Worm (Caenorhabditis elegans) whole organism, L1 larva: ENCODE measurements around the gene srab-14.

Experiments
- aha-1 ChIP-seq: fragments of 150-350 bp; optimal IDR thresholded peaks from 2 replicates; lab custom pipeline; 2014; ENCODE audit warnings: missing biosample characterization, missing genetic modification characterization
- ceh-90 ChIP-seq: sonication (generic microtip); optimal IDR thresholded peaks from 2 replicates; lab custom pipeline; 2016; ENCODE audit warnings: missing genetic modification characterization, missing compliant biosample characterization
- fkh-4 ChIP-seq: sonication (generic microtip); optimal IDR thresholded peaks from 2 replicates; lab custom pipeline; 2016; ENCODE audit warnings: missing compliant biosample characterization, missing genetic modification characterization, borderline replicate concordance
- fos-1 ChIP-seq: fragments of 150-350 bp; optimal IDR thresholded peaks from 2 replicates; lab custom pipeline; 2014; ENCODE audit warnings: missing biosample characterization, missing genetic modification characterization
- isw-1 ChIP-seq: fragments of 200-800 bp; sonication (Bioruptor generic); IDR thresholded peaks from 2 replicates; pipeline ENCODE4 v1.3.6; 2022; ENCODE audit warnings: missing genetic modification characterization, missing compliant biosample characterization
- nhr-20 ChIP-seq: sonication (generic microtip); optimal IDR thresholded peaks from 2 replicates; lab custom pipeline; 2016; ENCODE audit warnings: mild to moderate bottlenecking, missing genetic modification characterization, missing compliant biosample characterization
- nhr-84 ChIP-seq: sonication (generic microtip); optimal IDR thresholded peaks from 2 replicates; lab custom pipeline; 2017; ENCODE audit warnings: missing biosample characterization, missing genetic modification characterization
- snpc-4 ChIP-seq: fragments of 150-350 bp; optimal IDR thresholded peaks from 2 replicates; lab custom pipeline; 2014; ENCODE audit warnings: missing biosample characterization, missing genetic modification characterization
- sup-37 ChIP-seq: fragments of 200-800 bp; sonication (Bioruptor generic); optimal IDR thresholded peaks from 2 replicates; lab custom pipeline; 2018; ENCODE audit warnings: mild to moderate bottlenecking, missing genetic modification characterization, missing compliant biosample characterization

The srab-14 gene

ce11 chrII:7456184-7456583 lies 43.1 kb downstream of the srab-14 start, which contains the start of gene D1022.3:
Gene D1022.3, minus strand, starts transcription at chrII:7456284.
- TF ChIP-seq aha-1 (tag; lab: Kevin White, UChicago) (no peak), snpc-4 (tag; lab: Kevin White, UChicago) (no peak), nhr-84 (tag; lab: Kevin White, UChicago) (no peak), sup-37 (GFP tag; lab: Kevin White, UChicago) (no peak), fkh-4 (tag; lab: Kevin White, UChicago) (no peak), nhr-20 (tag; lab: Kevin White, UChicago) (no peak), isw-1 (GFP tag; lab: Robert Waterston, UW) (no peak), ceh-90 (tag; lab: Kevin White, UChicago) (no peak), fos-1 (tag; lab: Kevin White, UChicago) (no peak)
- TF ChIP-seq, all 84 proteins: peak for 0
